Fruit fly (Drosophila melanogaster): ENCODE results near the gene Nup205.

The Nup205 gene

DNA sequence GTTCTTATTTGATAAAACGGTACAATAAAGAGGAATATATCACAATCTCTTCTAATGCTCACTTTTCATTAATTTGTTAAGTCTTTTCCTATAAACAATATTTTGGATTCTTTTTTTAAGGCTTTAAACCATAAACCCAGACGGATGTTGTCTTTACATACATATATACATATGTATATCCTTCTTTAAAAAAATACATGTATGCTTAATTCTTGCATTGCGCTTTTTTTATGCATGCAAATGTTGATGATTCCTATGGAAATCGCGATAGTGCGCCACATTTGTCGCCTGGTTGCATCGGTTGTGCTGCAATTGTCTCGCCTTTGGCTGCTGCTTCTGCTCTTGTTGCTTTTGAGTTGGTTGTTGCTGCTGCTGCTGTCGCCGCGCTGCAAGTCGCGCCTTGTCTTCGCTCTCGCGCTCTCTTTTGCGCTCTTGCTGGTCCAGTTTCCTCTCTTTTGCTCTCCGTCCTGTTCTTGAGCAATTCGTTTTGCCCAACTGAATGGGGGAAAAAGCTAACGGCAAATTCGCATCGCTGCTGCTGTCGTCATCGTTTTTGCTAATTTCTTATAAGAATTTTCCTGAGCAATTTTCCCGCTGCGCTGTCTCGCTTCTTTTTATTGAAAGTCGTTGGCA is 24.9 kb downstream of the Nup205 start (continued):
- TF ChIP-seq CG12942 (GFP tag; optimal IDR thresholded peaks at IDR 0.05) (no peak), gce (GFP tag; IDR thresholded peaks at IDR 0.05) (0 out of 3 replicates have a peak, but pooled peaks have one; percentile 42), sima (GFP tag; optimal IDR thresholded peaks at IDR 0.05) (no peak), B-H2 (GFP tag; optimal IDR thresholded peaks at IDR 0.05) (no peak), ERR (GFP tag; optimal IDR thresholded peaks at IDR 0.05) (no peak), Myb (GFP tag; optimal IDR thresholded peaks at IDR 0.05) (no peak), Chrac-16 (GFP tag; optimal IDR thresholded peaks at IDR 0.05) (peak; percentile 2), CG32767 (GFP tag; IDR thresholded peaks at IDR 0.05) (peak; percentile 24; the same call in 1 of the 2 replicates), NfI (GFP tag; optimal IDR thresholded peaks at IDR 0.05) (no peak), D19A (tag; optimal IDR thresholded peaks at IDR 0.05) (peak; percentile 26), CG10431 (GFP tag; optimal IDR thresholded peaks at IDR 0.05) (no peak), hbn (GFP tag; IDR thresholded peaks at IDR 0.05; ENCODE audit: partially characterized antibody) (no peak), CG4617 (GFP tag; optimal IDR thresholded peaks at IDR 0.05; ENCODE audit: borderline replicate concordance) (no peak), Dfd (GFP tag; optimal IDR thresholded peaks at IDR 0.05) (no peak), CG5245 (GFP tag; optimal IDR thresholded peaks at IDR 0.05) (no peak), CG10209 (GFP tag; optimal IDR thresholded peaks at IDR 0.05) (no peak), BEAF-32 (GFP tag; optimal IDR thresholded peaks at IDR 0.05) (no peak), sqz (GFP tag; optimal IDR thresholded peaks at IDR 0.05) (no peak), Abd-B (GFP tag; optimal IDR thresholded peaks at IDR 0.05) (no peak), Nf-YB (GFP tag; optimal IDR thresholded peaks at IDR 0.05) (peak; percentile 16), Deaf1 (tag; optimal IDR thresholded peaks at IDR 0.05) (no peak), cwo (GFP tag; optimal IDR thresholded peaks at IDR 0.05) (no peak), CG8944 (GFP tag; optimal IDR thresholded peaks at IDR 0.05) (no peak), CG9932 (GFP tag; IDR thresholded peaks at IDR 0.05) (no peak), Med (GFP tag) (peak; percentile 42), dan (GFP tag; IDR thresholded peaks at IDR 0.05) (no peak), CG7963 (GFP tag; IDR thresholded peaks at IDR 0.05; ENCODE audit: partially characterized antibody) (no peak), H2.0 (GFP tag; IDR thresholded peaks at IDR 0.05) (no peak), jigr1 (GFP tag; IDR thresholded peaks at IDR 0.05) (no peak), odd (GFP tag; optimal IDR thresholded peaks at IDR 0.05) (no peak), CG8765 (GFP tag; IDR thresholded peaks at IDR 0.05) (no peak), CG16863 (GFP tag; optimal IDR thresholded peaks at IDR 0.05) (no peak), Mes4 (GFP tag; optimal IDR thresholded peaks at IDR 0.05) (no peak), ap (GFP tag; IDR thresholded peaks at IDR 0.05) (no peak), CG10979 (tag; optimal IDR thresholded peaks at IDR 0.05) (peak; percentile 53), Adf1 (GFP tag; IDR thresholded peaks at IDR 0.05) (no peak), CG13123 (GFP tag; optimal IDR thresholded peaks at IDR 0.05) (no peak), danr (GFP tag; IDR thresholded peaks at IDR 0.05) (no peak), gsb-n (tag; optimal IDR thresholded peaks at IDR 0.05) (no peak), usp (GFP tag; optimal IDR thresholded peaks at IDR 0.05) (no peak), NC2β (GFP tag; optimal IDR thresholded peaks at IDR 0.05) (no peak), vfl (GFP tag; optimal IDR thresholded peaks at IDR 0.05) (no peak), CG2202 (tag; optimal IDR thresholded peaks at IDR 0.05) (no peak), Blimp-1 (GFP tag; optimal IDR thresholded peaks at IDR 0.05) (peak; percentile 40), CG12219 (GFP tag; optimal IDR thresholded peaks at IDR 0.05) (peak; percentile 14), Meics (GFP tag; optimal IDR thresholded peaks at IDR 0.05) (no peak), Sox102F (GFP tag; optimal IDR thresholded peaks at IDR 0.05) (peak; percentile 49), CG18262 (tag; optimal IDR thresholded peaks at IDR 0.05) (peak; percentile 65), Oli (tag; optimal IDR thresholded peaks at IDR 0.05) (peak; percentile 57), grau (tag; optimal IDR thresholded peaks at IDR 0.05) (peak; percentile 30)

Measured in whole organism, embryonic.